Fruit fly (Drosophila melanogaster) whole organism, embryonic: ENCODE measurements around the gene Pde11.

ENCODE experiments used
- C15 ChIP-seq: fragments of 200-800 bp; sonication (Bioruptor generic); IDR thresholded peaks from 3 replicates; pipeline ENCODE4 v1.3.6; 2022; ENCODE audit warnings: missing biosample characterization, missing genetic modification characterization
- CG12299 ChIP-seq: fragments of 200-800 bp; sonication (Bioruptor generic); optimal IDR thresholded peaks from 2 replicates; lab custom pipeline; 2018; ENCODE audit warnings: missing biosample characterization, mild to moderate bottlenecking, missing genetic modification characterization
- CG12659 ChIP-seq: fragments of 200-800 bp; sonication (Bioruptor generic); optimal IDR thresholded peaks from 3 replicates; lab custom pipeline; 2017; ENCODE audit warnings: mild to moderate bottlenecking, missing biosample characterization, missing genetic modification reagents, missing genetic modification characterization
- CG13775 ChIP-seq: fragments of 200-800 bp; sonication (Bioruptor generic); optimal IDR thresholded peaks from 3 replicates; lab custom pipeline; 2017; ENCODE audit warnings: missing biosample characterization, mild to moderate bottlenecking, missing genetic modification characterization
- CG15073 ChIP-seq: fragments of 200-800 bp; sonication (Bioruptor generic); optimal IDR thresholded peaks from 2 replicates; lab custom pipeline; 2016; ENCODE audit warnings: missing biosample characterization, missing genetic modification characterization
- CG16813 ChIP-seq: fragments of 200-800 bp; sonication (Bioruptor generic); IDR thresholded peaks from 3 replicates; pipeline ENCODE4 v1.3.6; 2022; ENCODE audit warnings: missing biosample characterization, missing genetic modification characterization; ENCODE audit not compliant: partially characterized antibody
- CG17359 ChIP-seq: fragments of 200-800 bp; sonication (Bioruptor generic); optimal IDR thresholded peaks from 3 replicates; lab custom pipeline; 2018; ENCODE audit warnings: missing biosample characterization, mild to moderate bottlenecking, missing genetic modification characterization, moderate library complexity
- CG17829 ChIP-seq: fragments of 200-800 bp; optimal IDR thresholded peaks from 2 replicates; lab custom pipeline; 2019; ENCODE audit warnings: missing biosample characterization, mild to moderate bottlenecking, missing genetic modification characterization, moderate library complexity
- CG1792 ChIP-seq: fragments of 200-800 bp; sonication (Bioruptor generic); optimal IDR thresholded peaks from 2 replicates; lab custom pipeline; 2016; ENCODE audit warnings: missing biosample characterization, missing genetic modification characterization
- CG18764 ChIP-seq: fragments of 200-800 bp; sonication (Bioruptor generic); optimal IDR thresholded peaks from 3 replicates; lab custom pipeline; 2016; ENCODE audit warnings: missing biosample characterization, missing genetic modification characterization
- CG2678 ChIP-seq: fragments of 200-800 bp; sonication (Bioruptor generic); optimal IDR thresholded peaks from 3 replicates; lab custom pipeline; 2019; ENCODE audit warnings: missing biosample characterization, mild to moderate bottlenecking, missing genetic modification characterization, moderate library complexity
- CG30431 ChIP-seq: fragments of 200-800 bp; sonication (Bioruptor generic); optimal IDR thresholded peaks from 2 replicates; lab custom pipeline; 2017; ENCODE audit warnings: missing biosample characterization, missing genetic modification characterization
- CG31224 ChIP-seq: fragments of 200-800 bp; sonication (Bioruptor generic); IDR thresholded peaks from 2 replicates; pipeline ENCODE4 v1.3.6; 2022; ENCODE audit warnings: missing biosample characterization, missing genetic modification characterization
- CG32532 ChIP-seq: fragments of 200-800 bp; sonication (Bioruptor generic); IDR thresholded peaks from 2 replicates; pipeline ENCODE4 v1.3.6; 2022; ENCODE audit warnings: missing biosample characterization, missing genetic modification characterization
- CG4328 ChIP-seq: fragments of 200-800 bp; sonication (Bioruptor generic); optimal IDR thresholded peaks from 3 replicates; lab custom pipeline; 2017; ENCODE audit warnings: missing biosample characterization, missing genetic modification reagents, missing genetic modification characterization
- CG4707 ChIP-seq: fragments of 200-800 bp; sonication (Bioruptor generic); optimal IDR thresholded peaks from 2 replicates; lab custom pipeline; 2018; ENCODE audit warnings: missing biosample characterization, mild to moderate bottlenecking, missing genetic modification characterization, moderate library complexity
- CG6654 ChIP-seq: fragments of 200-800 bp; sonication (Bioruptor generic); optimal IDR thresholded peaks from 2 replicates; lab custom pipeline; 2017; ENCODE audit warnings: missing biosample characterization, mild to moderate bottlenecking, missing genetic modification characterization
- CG6765 ChIP-seq: fragments of 200-800 bp; sonication (Bioruptor generic); optimal IDR thresholded peaks from 3 replicates; lab custom pipeline; 2017; ENCODE audit warnings: missing biosample characterization, mild to moderate bottlenecking, missing genetic modification characterization
- CG7839 ChIP-seq: fragments of 200-800 bp; sonication (Bioruptor generic); optimal IDR thresholded peaks from 3 replicates; lab custom pipeline; 2018; ENCODE audit warnings: missing biosample characterization, mild to moderate bottlenecking, missing genetic modification characterization, moderate library complexity
- CG8478 ChIP-seq: fragments of >200 bp; optimal IDR thresholded peaks from 2 replicates; lab custom pipeline; 2018
- CG9437 ChIP-seq: fragments of 200-800 bp; sonication (Bioruptor generic); optimal IDR thresholded peaks from 2 replicates; lab custom pipeline; 2018; ENCODE audit warnings: missing biosample characterization, mild to moderate bottlenecking, missing genetic modification characterization
- D19A ChIP-seq: fragments of 200-800 bp; optimal IDR thresholded peaks from 3 replicates; lab custom pipeline; 2019; ENCODE audit warnings: missing biosample characterization, mild to moderate bottlenecking, missing genetic modification characterization, moderate library complexity
- Doc3 ChIP-seq: fragments of 200-800 bp; sonication (Bioruptor generic); IDR thresholded peaks from 3 replicates; pipeline ENCODE4 v1.3.6; 2022; ENCODE audit warnings: missing biosample characterization, missing genetic modification characterization; ENCODE audit not compliant: partially characterized antibody
- H2.0 ChIP-seq: fragments of 200-800 bp; sonication (Bioruptor generic); IDR thresholded peaks from 2 replicates; pipeline ENCODE4 v1.3.6; 2022; ENCODE audit warnings: missing biosample characterization, missing genetic modification characterization
- HLHmδ ChIP-seq: fragments of 200-800 bp; sonication (Bioruptor generic); optimal IDR thresholded peaks from 2 replicates; lab custom pipeline; 2018; ENCODE audit warnings: missing biosample characterization, mild to moderate bottlenecking, missing genetic modification characterization, moderate library complexity
- Oaz ChIP-seq: fragments of 200-800 bp; sonication (Bioruptor generic); IDR thresholded peaks from 2 replicates; pipeline ENCODE4 v1.3.6; 2022; ENCODE audit warnings: missing biosample characterization, missing genetic modification characterization
- PHDP ChIP-seq: fragments of 200-800 bp; sonication (Bioruptor generic); optimal IDR thresholded peaks from 3 replicates; lab custom pipeline; 2018; ENCODE audit warnings: missing biosample characterization, mild to moderate bottlenecking, missing genetic modification characterization, moderate library complexity
- Pdp1 ChIP-seq, 2 experiments: fragments of 200-800 bp; sonication (Bioruptor generic); optimal IDR thresholded peaks; 3 replicates each; lab custom pipeline; 2016; ENCODE audit warnings: missing biosample characterization in 2 of 2, missing genetic modification characterization in 2 of 2, mild to moderate bottlenecking in 1 of 2, moderate library complexity in 1 of 2
- Sox102F ChIP-seq: fragments of 200-800 bp; sonication (Bioruptor generic); optimal IDR thresholded peaks from 2 replicates; lab custom pipeline; 2018; ENCODE audit warnings: missing biosample characterization, mild to moderate bottlenecking, missing genetic modification characterization, moderate library complexity
- Tbp ChIP-seq: fragments of >200 bp; optimal IDR thresholded peaks from 2 replicates; lab custom pipeline; 2018; ENCODE audit warnings: missing biosample characterization, missing genetic modification characterization
- ac ChIP-seq: fragments of 200-800 bp; sonication (Bioruptor generic); optimal IDR thresholded peaks from 3 replicates; lab custom pipeline; 2017; ENCODE audit warnings: missing biosample characterization, mild to moderate bottlenecking, missing genetic modification characterization
- chif ChIP-seq, 2 experiments: fragments of 200-800 bp; sonication (Bioruptor generic); optimal IDR thresholded peaks; 3 replicates each; lab custom pipeline; 2016; ENCODE audit warnings: missing biosample characterization in 2 of 2, missing genetic modification characterization in 2 of 2
- chinmo ChIP-seq: fragments of 200-800 bp; sonication (Bioruptor generic); IDR thresholded peaks from 4 replicates; pipeline ENCODE4 v1.3.6; 2022; ENCODE audit warnings: missing biosample characterization, missing genetic modification characterization; ENCODE audit not compliant: partially characterized antibody
- crp ChIP-seq, 2 experiments: fragments of 200-800 bp; sonication (Bioruptor generic); optimal IDR thresholded peaks; 2 replicates in 1 of 2; 3 replicates in 1 of 2; lab custom pipeline; 2017; ENCODE audit warnings: missing biosample characterization in 2 of 2, missing genetic modification characterization in 2 of 2, mild to moderate bottlenecking in 1 of 2, moderate library complexity in 1 of 2
- dimm ChIP-seq: fragments of 200-800 bp; sonication (Bioruptor generic); IDR thresholded peaks from 2 replicates; pipeline ENCODE4 v1.3.6; 2022; ENCODE audit warnings: missing biosample characterization, missing genetic modification characterization
- fd102C ChIP-seq: fragments of 200-800 bp; sonication (Bioruptor generic); optimal IDR thresholded peaks from 2 replicates; lab custom pipeline; 2018; ENCODE audit warnings: missing biosample characterization, mild to moderate bottlenecking, missing genetic modification characterization, moderate library complexity
- gcm ChIP-seq: fragments of 200-800 bp; sonication (Bioruptor generic); optimal IDR thresholded peaks from 2 replicates; lab custom pipeline; 2019; ENCODE audit warnings: missing biosample characterization, mild to moderate bottlenecking, missing genetic modification characterization, moderate library complexity
- gsb ChIP-seq: fragments of 200-800 bp; sonication (Bioruptor generic); IDR thresholded peaks from 2 replicates; pipeline ENCODE4 v1.3.6; 2022; ENCODE audit warnings: missing biosample characterization, missing genetic modification characterization
- klu ChIP-seq: fragments of 200-800 bp; sonication (Bioruptor generic); IDR thresholded peaks from 2 replicates; pipeline ENCODE4 v1.3.6; 2022; ENCODE audit warnings: missing biosample characterization, missing genetic modification characterization
- knrl ChIP-seq: fragments of 200-800 bp; sonication (Bioruptor generic); IDR thresholded peaks from 3 replicates; pipeline ENCODE4 v1.3.6; 2022; ENCODE audit warnings: missing biosample characterization, missing genetic modification characterization; ENCODE audit not compliant: partially characterized antibody
- mam ChIP-seq: fragments of 200-800 bp; sonication (Bioruptor generic); optimal IDR thresholded peaks from 3 replicates; lab custom pipeline; 2016; ENCODE audit warnings: missing biosample characterization, missing genetic modification characterization
- nau ChIP-seq: fragments of 200-800 bp; sonication (Bioruptor generic); optimal IDR thresholded peaks from 3 replicates; lab custom pipeline; 2017; ENCODE audit warnings: missing biosample characterization, mild to moderate bottlenecking, missing genetic modification characterization, missing genetic modification reagents
- ro ChIP-seq: fragments of 200-800 bp; sonication (Bioruptor generic); IDR thresholded peaks from 2 replicates; pipeline ENCODE4 v1.3.6; 2022; ENCODE audit warnings: missing biosample characterization, missing genetic modification characterization
- sima ChIP-seq: fragments of 200-800 bp; sonication (Bioruptor generic); optimal IDR thresholded peaks from 2 replicates; lab custom pipeline; 2016; ENCODE audit warnings: missing biosample characterization, missing genetic modification characterization
- stwl ChIP-seq: fragments of 200-800 bp; sonication (Bioruptor generic); optimal IDR thresholded peaks from 3 replicates; lab custom pipeline; 2018; ENCODE audit warnings: missing biosample characterization, mild to moderate bottlenecking, missing genetic modification characterization, moderate library complexity
- tin ChIP-seq: fragments of 200-800 bp; sonication (Bioruptor generic); optimal IDR thresholded peaks from 3 replicates; lab custom pipeline; 2016; ENCODE audit warnings: missing biosample characterization, missing genetic modification characterization
- toy ChIP-seq: fragments of 200-800 bp; sonication (Bioruptor generic); IDR thresholded peaks from 2 replicates; pipeline ENCODE4 v1.3.6; 2022; ENCODE audit warnings: missing biosample characterization, missing genetic modification characterization
- trem ChIP-seq: fragments of 200-800 bp; optimal IDR thresholded peaks from 3 replicates; lab custom pipeline; 2019; ENCODE audit warnings: missing biosample characterization, mild to moderate bottlenecking, missing genetic modification characterization, moderate library complexity
- zf30C ChIP-seq: fragments of 200-800 bp; sonication (Bioruptor generic); optimal IDR thresholded peaks from 3 replicates; lab custom pipeline; 2018; ENCODE audit warnings: missing biosample characterization, mild to moderate bottlenecking, missing genetic modification characterization
- zfh2 ChIP-seq: fragments of 200-800 bp; sonication (Bioruptor generic); optimal IDR thresholded peaks from 2 replicates; lab custom pipeline; 2016; ENCODE audit warnings: missing biosample characterization, missing genetic modification characterization

The Pde11 gene

dm6 chr2L:18563020-18563546, 27.1 kb downstream of the Pde11 start (continued):
- TF ChIP-seq Tbp (GFP tag; lab: Kevin White, UChicago) = no peak
- TF ChIP-seq toy (GFP tag; lab: Robert Waterston, UW) = no peak
- TF ChIP-seq CG9437 (GFP tag; lab: Kevin White, UChicago) = no peak
- TF ChIP-seq trem (tag; lab: Kevin White, UChicago) = no peak
- TF ChIP-seq CG17829 (tag; lab: Kevin White, UChicago) = no peak
- TF ChIP-seq CG2678 = peak; percentile 4
- TF ChIP-seq CG12659 = no peak
- TF ChIP-seq nau (GFP tag; lab: Kevin White, UChicago) = peak; percentile 47
- peak; percentile 77 for TF ChIP-seq CG17359 (tag; lab: Kevin White, UChicago)
- TF ChIP-seq CG4707 (GFP tag; lab: Kevin White, UChicago) = peak; percentile 26
- TF ChIP-seq zfh2 (GFP tag; lab: Kevin White, UChicago) = no peak
- TF ChIP-seq CG16813 (GFP tag; lab: Robert Waterston, UW) = no peak
- TF ChIP-seq mam (GFP tag; lab: Kevin White, UChicago) = no peak
- TF ChIP-seq dimm = no peak
- no peak for TF ChIP-seq chif (GFP tag; optimal IDR thresholded peaks at IDR 0.05; lab: Kevin White, UChicago)
- no peak for TF ChIP-seq HLHmδ

- TF ChIP-seq CG4328 (GFP tag; lab: Kevin White, UChicago) (no peak), knrl (GFP tag; lab: Robert Waterston, UW) (no peak), D19A (tag; lab: Kevin White, UChicago) (peak; percentile 54), PHDP (tag; lab: Kevin White, UChicago) (no peak), tin (GFP tag; lab: Kevin White, UChicago) (no peak), CG6654 (GFP tag; lab: Kevin White, UChicago) (no peak), klu (GFP tag; lab: Robert Waterston, UW) (no peak), CG15073 (no peak), gcm (GFP tag; lab: Kevin White, UChicago) (no peak), CG8478 (lab: Kevin White, UChicago) (no peak), ro (GFP tag; lab: Robert Waterston, UW) (no peak), crp (GFP tag; optimal IDR thresholded peaks at IDR 0.05; lab: Kevin White, UChicago) (peak in 1 of 2 experiments; percentile 32), Pdp1 (GFP tag; optimal IDR thresholded peaks at IDR 0.05; lab: Kevin White, UChicago) (peak in 1 of 2 experiments; percentile 6), CG13775 (GFP tag; lab: Kevin White, UChicago) (no peak), Sox102F (GFP tag; lab: Kevin White, UChicago) (no peak), H2.0 (GFP tag; lab: Robert Waterston, UW) (no peak), C15 (no peak), Doc3 (GFP tag; lab: Robert Waterston, UW) (0 out of 3 replicates have a peak, but pooled peaks have one; percentile 31), CG31224 (no peak), CG32532 (GFP tag; lab: Robert Waterston, UW) (no peak), gsb (GFP tag; lab: Robert Waterston, UW) (no peak), CG6765 (GFP tag; lab: Kevin White, UChicago) (no peak), chinmo (GFP tag; lab: Robert Waterston, UW) (peak; percentile 29; the same call in 1 of the 4 replicates), CG30431 (no peak), ac (no peak), zf30C (no peak), sima (GFP tag; lab: Kevin White, UChicago) (no peak), CG18764 (GFP tag; lab: Kevin White, UChicago) (no peak), stwl (tag; lab: Kevin White, UChicago) (peak; percentile 26), fd102C (GFP tag; lab: Kevin White, UChicago) (no peak), CG1792 (GFP tag; lab: Kevin White, UChicago) (no peak), CG12299 (tag; lab: Kevin White, UChicago) (no peak), Tbp (GFP tag; lab: Kevin White, UChicago) (no peak), CG7839 (tag; lab: Kevin White, UChicago) (no peak), Oaz (GFP tag; lab: Robert Waterston, UW) (no peak)
Measured at dm6 chr2L:18562573-18562972, 27.6 kb downstream of the Pde11 start.
